Fruit fly (Drosophila melanogaster) whole organism, embryonic: ENCODE results near the gene CG7135.

Experiments used
- CG10431 ChIP-seq: fragments of 200-800 bp; sonication (Bioruptor generic); optimal IDR thresholded peaks from 3 replicates; lab custom pipeline; 2018; ENCODE audit warnings: missing biosample characterization, mild to moderate bottlenecking, missing genetic modification characterization
- CG10565 ChIP-seq: fragments of 200-800 bp; sonication (Bioruptor generic); optimal IDR thresholded peaks from 3 replicates; lab custom pipeline; 2016; ENCODE audit warnings: missing biosample characterization, mild to moderate bottlenecking, missing genetic modification characterization
- CG11723 ChIP-seq: fragments of 200-800 bp; sonication (Bioruptor generic); optimal IDR thresholded peaks from 2 replicates; lab custom pipeline; 2017; ENCODE audit warnings: missing biosample characterization, mild to moderate bottlenecking, missing genetic modification characterization
- CG12071 ChIP-seq: fragments of 200-800 bp; sonication (Bioruptor generic); optimal IDR thresholded peaks from 3 replicates; lab custom pipeline; 2018; ENCODE audit warnings: missing biosample characterization, mild to moderate bottlenecking, missing genetic modification characterization
- CG12104 ChIP-seq: fragments of 200-800 bp; sonication (Bioruptor generic); optimal IDR thresholded peaks from 3 replicates; lab custom pipeline; 2016; ENCODE audit warnings: missing biosample characterization, missing genetic modification characterization
- CG1233 ChIP-seq: fragments of 200-800 bp; sonication (Bioruptor generic); optimal IDR thresholded peaks from 4 replicates; lab custom pipeline; 2018; ENCODE audit warnings: missing biosample characterization, mild to moderate bottlenecking, missing genetic modification characterization
- CG12391 ChIP-seq: fragments of 200-800 bp; sonication (Bioruptor generic); optimal IDR thresholded peaks from 3 replicates; lab custom pipeline; 2018; ENCODE audit warnings: missing biosample characterization, mild to moderate bottlenecking, missing genetic modification characterization, moderate library complexity
- CG13123 ChIP-seq: fragments of 200-800 bp; sonication (Bioruptor generic); optimal IDR thresholded peaks from 2 replicates; lab custom pipeline; 2016; ENCODE audit warnings: missing biosample characterization, missing genetic modification characterization
- CG14441 ChIP-seq: fragments of 200-800 bp; sonication (Bioruptor generic); IDR thresholded peaks from 2 replicates; pipeline ENCODE4 v1.3.6; 2022; ENCODE audit warnings: missing biosample characterization, missing genetic modification characterization
- CG14667 ChIP-seq: fragments of 200-800 bp; sonication (Bioruptor generic); IDR thresholded peaks from 2 replicates; pipeline ENCODE4 v1.3.6; 2022; ENCODE audit warnings: missing biosample characterization, missing genetic modification characterization
- CG15073 ChIP-seq: fragments of 200-800 bp; sonication (Bioruptor generic); optimal IDR thresholded peaks from 2 replicates; lab custom pipeline; 2016; ENCODE audit warnings: missing biosample characterization, missing genetic modification characterization
- CG16813 ChIP-seq: fragments of 200-800 bp; sonication (Bioruptor generic); IDR thresholded peaks from 3 replicates; pipeline ENCODE4 v1.3.6; 2022; ENCODE audit warnings: missing biosample characterization, missing genetic modification characterization; ENCODE audit not compliant: partially characterized antibody
- CG17361 ChIP-seq: fragments of 200-800 bp; sonication (Bioruptor generic); IDR thresholded peaks from 3 replicates; pipeline ENCODE4 v1.3.6; 2022; ENCODE audit warnings: missing biosample characterization, missing genetic modification characterization
- CG17612 ChIP-seq: fragments of 200-800 bp; sonication (Bioruptor generic); IDR thresholded peaks from 2 replicates; pipeline ENCODE4 v1.3.6; 2022; ENCODE audit warnings: missing biosample characterization, missing genetic modification characterization
- CG2202 ChIP-seq: fragments of 200-800 bp; sonication (Bioruptor generic); optimal IDR thresholded peaks from 2 replicates; lab custom pipeline; 2018; ENCODE audit warnings: missing biosample characterization, mild to moderate bottlenecking, missing genetic modification characterization
- CG30403 ChIP-seq: fragments of 200-800 bp; sonication (Bioruptor generic); optimal IDR thresholded peaks from 3 replicates; lab custom pipeline; 2016; ENCODE audit warnings: missing biosample characterization, missing genetic modification characterization
- CG3281 ChIP-seq: fragments of 200-800 bp; sonication (Bioruptor generic); optimal IDR thresholded peaks from 3 replicates; lab custom pipeline; 2017; ENCODE audit warnings: missing biosample characterization, mild to moderate bottlenecking, missing genetic modification characterization
- CG6272 ChIP-seq: fragments of 200-800 bp; sonication (Bioruptor generic); IDR thresholded peaks from 2 replicates; pipeline ENCODE4 v1.3.6; 2022; ENCODE audit warnings: missing biosample characterization, missing genetic modification characterization
- CG6854 ChIP-seq: fragments of 200-800 bp; sonication (Bioruptor generic); optimal IDR thresholded peaks from 3 replicates; lab custom pipeline; 2017; ENCODE audit warnings: missing biosample characterization, mild to moderate bottlenecking, missing genetic modification characterization
- CG9797 ChIP-seq: fragments of 200-800 bp; sonication (Bioruptor generic); optimal IDR thresholded peaks from 3 replicates; lab custom pipeline; 2018; ENCODE audit warnings: missing biosample characterization, mild to moderate bottlenecking, missing genetic modification characterization
- CkIIα-i1 ChIP-seq: fragments of 200-800 bp; sonication (Bioruptor generic); IDR thresholded peaks from 2 replicates; pipeline ENCODE4 v1.3.6; 2022; ENCODE audit warnings: missing biosample characterization, missing genetic modification characterization
- Dll ChIP-seq: fragments of 200-800 bp; sonication (Bioruptor generic); IDR thresholded peaks from 4 replicates; pipeline ENCODE4 v1.3.6; 2022; ENCODE audit warnings: missing biosample characterization, missing genetic modification characterization; ENCODE audit not compliant: partially characterized antibody
- E2f2 ChIP-seq: fragments of 200-800 bp; sonication (Bioruptor generic); IDR thresholded peaks from 2 replicates; pipeline ENCODE4 v1.3.6; 2022; ENCODE audit warnings: missing biosample characterization, missing genetic modification characterization
- ERR ChIP-seq: fragments of 200-800 bp; sonication (Bioruptor generic); optimal IDR thresholded peaks from 2 replicates; lab custom pipeline; 2016; ENCODE audit warnings: missing biosample characterization, missing genetic modification characterization
- Ets97D ChIP-seq: fragments of 200-800 bp; sonication (Bioruptor generic); optimal IDR thresholded peaks from 3 replicates; lab custom pipeline; 2016; ENCODE audit warnings: missing biosample characterization, missing genetic modification characterization
- HLH3B ChIP-seq: fragments of 200-800 bp; sonication (Bioruptor generic); IDR thresholded peaks from 2 replicates; pipeline ENCODE4 v1.3.6; 2022; ENCODE audit warnings: missing biosample characterization, missing genetic modification characterization
- Hey ChIP-seq: fragments of 200-800 bp; sonication (Bioruptor generic); optimal IDR thresholded peaks from 3 replicates; lab custom pipeline; 2018; ENCODE audit warnings: missing biosample characterization, mild to moderate bottlenecking, missing genetic modification characterization
- Lpt ChIP-seq: fragments of >200 bp; optimal IDR thresholded peaks from 2 replicates; lab custom pipeline; 2018; ENCODE audit warnings: missing biosample characterization, missing genetic modification characterization
- Max ChIP-seq: fragments of 200-800 bp; sonication (Bioruptor generic); optimal IDR thresholded peaks from 2 replicates; lab custom pipeline; 2016; ENCODE audit warnings: missing biosample characterization, mild to moderate bottlenecking, missing genetic modification characterization
- Meics ChIP-seq: fragments of 200-800 bp; sonication (Bioruptor generic); optimal IDR thresholded peaks from 2 replicates; lab custom pipeline; 2017; ENCODE audit warnings: missing biosample characterization, mild to moderate bottlenecking, missing genetic modification characterization
- Mrtf ChIP-seq: fragments of 200-800 bp; sonication (Bioruptor generic); IDR thresholded peaks from 3 replicates; pipeline ENCODE4 v1.3.6; 2022; ENCODE audit warnings: missing biosample characterization, missing genetic modification characterization
- Nf-YB ChIP-seq: fragments of 200-800 bp; sonication (Bioruptor generic); optimal IDR thresholded peaks from 3 replicates; lab custom pipeline; 2019; ENCODE audit warnings: missing biosample characterization, mild to moderate bottlenecking, missing genetic modification characterization, moderate library complexity
- Six4 ChIP-seq: fragments of 200-800 bp; sonication (Bioruptor generic); optimal IDR thresholded peaks from 2 replicates; lab custom pipeline; 2016; ENCODE audit warnings: missing biosample characterization, missing genetic modification characterization
- Sox100B ChIP-seq: fragments of 200-800 bp; sonication (Bioruptor generic); optimal IDR thresholded peaks from 3 replicates; lab custom pipeline; 2018; ENCODE audit warnings: missing biosample characterization, mild to moderate bottlenecking, missing genetic modification characterization
- chm ChIP-seq: fragments of 200-800 bp; sonication (Bioruptor generic); IDR thresholded peaks from 2 replicates; pipeline ENCODE4 v1.3.6; 2022; ENCODE audit warnings: missing biosample characterization, missing genetic modification characterization
- croc ChIP-seq: fragments of 200-800 bp; sonication (Bioruptor generic); conservative IDR thresholded peaks from 3 replicates; pipeline ENCODE4 v1.3.6; 2022; ENCODE audit warnings: missing biosample characterization, missing genetic modification characterization
- dm ChIP-seq: fragments of 200-800 bp; sonication (Bioruptor generic); optimal IDR thresholded peaks from 3 replicates; lab custom pipeline; 2016; ENCODE audit warnings: missing biosample characterization, missing genetic modification characterization
- eyg ChIP-seq: fragments of 200-800 bp; sonication (Bioruptor generic); optimal IDR thresholded peaks from 3 replicates; lab custom pipeline; 2016; ENCODE audit warnings: missing biosample characterization, missing genetic modification characterization
- gem ChIP-seq: fragments of 200-800 bp; sonication (Bioruptor generic); optimal IDR thresholded peaks from 2 replicates; lab custom pipeline; 2019; ENCODE audit warnings: missing biosample characterization, mild to moderate bottlenecking, missing genetic modification characterization, moderate library complexity
- gsb ChIP-seq: fragments of 200-800 bp; sonication (Bioruptor generic); IDR thresholded peaks from 2 replicates; pipeline ENCODE4 v1.3.6; 2022; ENCODE audit warnings: missing biosample characterization, missing genetic modification characterization
- gsb-n ChIP-seq: fragments of 200-800 bp; sonication (Bioruptor generic); optimal IDR thresholded peaks from 3 replicates; lab custom pipeline; 2018; ENCODE audit warnings: missing biosample characterization, mild to moderate bottlenecking, missing genetic modification characterization
- hbn ChIP-seq: fragments of 200-800 bp; sonication (Bioruptor generic); IDR thresholded peaks from 2 replicates; pipeline ENCODE4 v1.3.6; 2022; ENCODE audit warnings: missing biosample characterization, missing genetic modification characterization; ENCODE audit not compliant: partially characterized antibody
- her ChIP-seq: fragments of 200-800 bp; sonication (Bioruptor generic); optimal IDR thresholded peaks from 2 replicates; lab custom pipeline; 2016; ENCODE audit warnings: missing biosample characterization, missing genetic modification characterization
- jigr1 ChIP-seq: fragments of 200-800 bp; sonication (Bioruptor generic); IDR thresholded peaks from 3 replicates; pipeline ENCODE4 v1.3.6; 2022; ENCODE audit warnings: missing biosample characterization, missing genetic modification characterization
- knrl ChIP-seq: fragments of 200-800 bp; sonication (Bioruptor generic); IDR thresholded peaks from 3 replicates; pipeline ENCODE4 v1.3.6; 2022; ENCODE audit warnings: missing biosample characterization, missing genetic modification characterization; ENCODE audit not compliant: partially characterized antibody
- mld ChIP-seq: fragments of 200-800 bp; sonication (Bioruptor generic); IDR thresholded peaks from 3 replicates; pipeline ENCODE4 v1.3.6; 2022; ENCODE audit warnings: missing biosample characterization, missing genetic modification characterization; ENCODE audit not compliant: partially characterized antibody
- pfk ChIP-seq: fragments of 200-800 bp; sonication (Bioruptor generic); optimal IDR thresholded peaks from 2 replicates; lab custom pipeline; 2018; ENCODE audit warnings: missing biosample characterization, mild to moderate bottlenecking, missing genetic modification characterization, moderate library complexity
- pnt ChIP-seq: fragments of 200-800 bp; sonication (Bioruptor generic); optimal IDR thresholded peaks from 3 replicates; lab custom pipeline; 2016; ENCODE audit warnings: missing biosample characterization, missing genetic modification characterization
- salm ChIP-seq: fragments of 200-800 bp; sonication (Bioruptor generic); optimal IDR thresholded peaks from 2 replicates; lab custom pipeline; 2018; ENCODE audit warnings: missing biosample characterization, mild to moderate bottlenecking, missing genetic modification characterization
- tgo ChIP-seq: fragments of 200-800 bp; sonication (Bioruptor generic); IDR thresholded peaks from 3 replicates; pipeline ENCODE4 v1.3.6; 2022; ENCODE audit warnings: missing biosample characterization, missing genetic modification characterization
- trem ChIP-seq: fragments of 200-800 bp; optimal IDR thresholded peaks from 3 replicates; lab custom pipeline; 2019; ENCODE audit warnings: missing biosample characterization, mild to moderate bottlenecking, missing genetic modification characterization, moderate library complexity

CG7135 gene

dm6 chrX:18092810-18093222 lies 10.6 kb upstream of the CG7135 start, which contains the start of gene RhoGAP16F (continued):
- peak; percentile 99 for TF ChIP-seq trem
- TF ChIP-seq pnt (GFP tag; lab: Kevin White, UChicago): peak; percentile 72
- TF ChIP-seq CG10565 (GFP tag; lab: Kevin White, UChicago): peak; percentile 9
- TF ChIP-seq CG12391 (tag; lab: Kevin White, UChicago): peak; percentile 89
- TF ChIP-seq dm (GFP tag; lab: Kevin White, UChicago): peak; percentile 71
- peak; percentile 64 for TF ChIP-seq croc
- peak; percentile 83 for TF ChIP-seq Meics (GFP tag; lab: Kevin White, UChicago)
- peak; percentile 52 for TF ChIP-seq Ets97D (GFP tag; lab: Kevin White, UChicago)
- TF ChIP-seq CG30403 (GFP tag; lab: Kevin White, UChicago): peak; percentile 91
- peak; percentile 67 for TF ChIP-seq CG6272 (GFP tag; lab: Robert Waterston, UW)
- TF ChIP-seq CG14441: peak; percentile 85
- peak; percentile 57 for TF ChIP-seq Nf-YB (GFP tag; lab: Kevin White, UChicago)
- TF ChIP-seq CG15073 (GFP tag; lab: Kevin White, UChicago): peak; percentile 47
- TF ChIP-seq Six4 (GFP tag; lab: Kevin White, UChicago): peak; percentile 78
- TF ChIP-seq jigr1 (GFP tag; lab: Robert Waterston, UW): peak; percentile 71
- TF ChIP-seq CG12104: peak; percentile 67
- TF ChIP-seq Hey: no peak
- peak; percentile 29 for TF ChIP-seq her
- no peak for TF ChIP-seq eyg (GFP tag; lab: Kevin White, UChicago)
- TF ChIP-seq Dll (GFP tag; lab: Robert Waterston, UW): no peak
- TF ChIP-seq CG11723 (GFP tag; lab: Kevin White, UChicago): peak; percentile 58
- TF ChIP-seq CG13123 (GFP tag; lab: Kevin White, UChicago): peak; percentile 50
- TF ChIP-seq pfk (GFP tag; lab: Kevin White, UChicago): no peak
- TF ChIP-seq Max (GFP tag; lab: Kevin White, UChicago): peak; percentile 89
- TF ChIP-seq CG9797 (GFP tag; lab: Kevin White, UChicago): no peak
- peak; percentile 72 for TF ChIP-seq CG2202 (tag; lab: Kevin White, UChicago)
- TF ChIP-seq CG6854: peak; percentile 24
- TF ChIP-seq knrl (GFP tag; lab: Robert Waterston, UW): peak; percentile 7; the same call in 1 of the 3 replicates
- TF ChIP-seq tgo (GFP tag; lab: Robert Waterston, UW): peak; percentile 85
- peak; percentile 67; the same call in 1 of the 3 replicates for TF ChIP-seq Mrtf (GFP tag; lab: Robert Waterston, UW)
- peak; percentile 85 for TF ChIP-seq HLH3B (GFP tag; lab: Robert Waterston, UW)
- TF ChIP-seq CG17612: 0 out of 2 replicates have a peak, but pooled peaks have one; percentile 4
- peak; percentile 83 for TF ChIP-seq gsb-n (tag; lab: Kevin White, UChicago)
- TF ChIP-seq gsb: peak; percentile 54; the same call in 1 of the 2 replicates
- TF ChIP-seq CG10431 (GFP tag; lab: Kevin White, UChicago): peak; percentile 9
- TF ChIP-seq hbn (GFP tag; lab: Robert Waterston, UW): no peak
- TF ChIP-seq salm: peak; percentile 66
- peak; percentile 79 for TF ChIP-seq Sox100B
- peak; percentile 46 for TF ChIP-seq ERR (GFP tag; lab: Kevin White, UChicago)
- no peak for TF ChIP-seq mld
- peak; percentile 77 for TF ChIP-seq CG14667 (GFP tag; lab: Robert Waterston, UW)
- peak; percentile 32; the same call in 1 of the 2 replicates for TF ChIP-seq CkIIα-i1 (GFP tag; lab: Robert Waterston, UW)
- peak; percentile 92 for TF ChIP-seq gem
- TF ChIP-seq CG16813 (GFP tag; lab: Robert Waterston, UW): no peak
- TF ChIP-seq CG12071 (GFP tag; lab: Kevin White, UChicago): peak; percentile 62
- peak; percentile 79 for TF ChIP-seq CG1233
- peak; percentile 83 for TF ChIP-seq E2f2
- peak; percentile 73 for TF ChIP-seq chm
- TF ChIP-seq CG3281 (GFP tag; lab: Kevin White, UChicago): peak; percentile 83
- no peak for TF ChIP-seq Lpt (GFP tag; lab: Kevin White, UChicago)
- peak; percentile 90 for TF ChIP-seq CG17361 (GFP tag; lab: Robert Waterston, UW)
